Fruit fly (Drosophila melanogaster) whole organism, pupa: ENCODE measurements around the gene bap.

Source experiments
- CG10348 ChIP-seq: fragments of 200-800 bp; sonication (Bioruptor generic); IDR thresholded peaks from 2 replicates; pipeline ENCODE4 v1.3.6; 2022; ENCODE audit warnings: missing biosample characterization, missing genetic modification characterization
- CG12605 ChIP-seq: fragments of 200-800 bp; sonication (Bioruptor generic); IDR thresholded peaks from 2 replicates; pipeline ENCODE4 v1.3.6; 2022; ENCODE audit warnings: missing biosample characterization, missing genetic modification characterization
- CG13204 ChIP-seq: fragments of 200-800 bp; sonication (Bioruptor generic); optimal IDR thresholded peaks from 2 replicates; lab custom pipeline; 2018; ENCODE audit warnings: missing biosample characterization, mild to moderate bottlenecking, missing genetic modification characterization, moderate library complexity
- CG14655 ChIP-seq: fragments of 200-800 bp; sonication (Bioruptor generic); optimal IDR thresholded peaks from 3 replicates; lab custom pipeline; 2017; ENCODE audit warnings: mild to moderate bottlenecking, missing biosample characterization, missing genetic modification reagents, missing genetic modification characterization
- CG15710 ChIP-seq: fragments of 200-800 bp; sonication (Bioruptor generic); optimal IDR thresholded peaks from 2 replicates; lab custom pipeline; 2018; ENCODE audit warnings: missing biosample characterization, mild to moderate bottlenecking, missing genetic modification characterization, moderate library complexity
- CG17806 ChIP-seq: fragments of 200-800 bp; sonication (Bioruptor generic); optimal IDR thresholded peaks from 2 replicates; lab custom pipeline; 2018; ENCODE audit warnings: missing biosample characterization, mild to moderate bottlenecking, missing genetic modification characterization, moderate library complexity
- CG32121 ChIP-seq: fragments of 200-800 bp; sonication (Bioruptor generic); IDR thresholded peaks from 2 replicates; pipeline ENCODE4 v1.3.6; 2022; ENCODE audit warnings: missing biosample characterization, missing genetic modification characterization
- CG34367 ChIP-seq: fragments of 200-800 bp; sonication (Bioruptor generic); optimal IDR thresholded peaks from 2 replicates; lab custom pipeline; 2018; ENCODE audit warnings: missing biosample characterization, mild to moderate bottlenecking, missing genetic modification characterization
- CG4496 ChIP-seq: fragments of 200-800 bp; sonication (Bioruptor generic); IDR thresholded peaks from 3 replicates; pipeline ENCODE4 v1.3.6; 2022; ENCODE audit warnings: missing biosample characterization, missing genetic modification characterization
- CG8159 ChIP-seq: fragments of 200-800 bp; sonication (Bioruptor generic); optimal IDR thresholded peaks from 3 replicates; lab custom pipeline; 2018; ENCODE audit warnings: missing biosample characterization, mild to moderate bottlenecking, missing genetic modification characterization, moderate library complexity
- CG8301 ChIP-seq: fragments of 200-800 bp; sonication (Bioruptor generic); optimal IDR thresholded peaks from 2 replicates; lab custom pipeline; 2018; ENCODE audit warnings: missing biosample characterization, mild to moderate bottlenecking, missing genetic modification characterization
- CG9948 ChIP-seq: fragments of 200-800 bp; sonication (Bioruptor generic); optimal IDR thresholded peaks from 2 replicates; lab custom pipeline; 2018; ENCODE audit warnings: missing biosample characterization, mild to moderate bottlenecking, missing genetic modification characterization, moderate library complexity
- D1 ChIP-seq: fragments of 200-800 bp; sonication (Bioruptor generic); optimal IDR thresholded peaks from 2 replicates; lab custom pipeline; 2018; ENCODE audit warnings: missing biosample characterization, mild to moderate bottlenecking, missing genetic modification characterization, moderate library complexity
- EcR ChIP-seq: fragments of 200-800 bp; sonication (Bioruptor generic); optimal IDR thresholded peaks from 3 replicates; lab custom pipeline; 2019; ENCODE audit warnings: missing biosample characterization, missing genetic modification characterization, mild to moderate bottlenecking, moderate library complexity, missing genetic modification reagents
- Ets98B ChIP-seq: fragments of 200-800 bp; sonication (Bioruptor generic); IDR thresholded peaks from 2 replicates; pipeline ENCODE4 v1.3.6; 2022; ENCODE audit warnings: missing biosample characterization, missing genetic modification characterization
- Pif1A ChIP-seq: fragments of 200-800 bp; sonication (Bioruptor generic); optimal IDR thresholded peaks from 3 replicates; lab custom pipeline; 2016; ENCODE audit warnings: missing biosample characterization, missing genetic modification characterization
- Pif1B ChIP-seq: fragments of 200-800 bp; sonication (Bioruptor generic); optimal IDR thresholded peaks from 3 replicates; lab custom pipeline; 2016; ENCODE audit warnings: missing biosample characterization, missing genetic modification characterization
- Snoo ChIP-seq: fragments of 200-800 bp; sonication (Bioruptor generic); optimal IDR thresholded peaks from 3 replicates; lab custom pipeline; 2017; ENCODE audit warnings: missing biosample characterization, mild to moderate bottlenecking, missing genetic modification characterization, inconsistent platforms
- fd96Ca ChIP-seq: fragments of 200-800 bp; sonication (Bioruptor generic); IDR thresholded peaks from 3 replicates; pipeline ENCODE4 v1.3.6; 2022; ENCODE audit warnings: missing biosample characterization, missing genetic modification characterization
- gl ChIP-seq: fragments of 200-800 bp; sonication (Bioruptor generic); optimal IDR thresholded peaks from 2 replicates; lab custom pipeline; 2018; ENCODE audit warnings: missing biosample characterization, mild to moderate bottlenecking, missing genetic modification characterization
- rn ChIP-seq: fragments of 200-800 bp; sonication (Bioruptor generic); IDR thresholded peaks from 2 replicates; pipeline ENCODE4 v1.3.6; 2022; ENCODE audit warnings: missing biosample characterization, missing genetic modification characterization

The bap gene

dm6 chr3R:21365262-21365661, 23.4 kb upstream of the bap start:
- TF ChIP-seq fd96Ca (GFP tag; lab: Robert Waterston, UW) (no peak; the same call in 2 of the 3 replicates), CG32121 (GFP tag; lab: Robert Waterston, UW) (peak; percentile 91), CG34367 (peak; percentile 90), CG15710 (tag; lab: Kevin White, UChicago) (peak; percentile 97), CG10348 (GFP tag; lab: Robert Waterston, UW) (peak; percentile 92), CG8159 (peak; percentile 96), Pif1A (GFP tag; lab: Kevin White, UChicago) (no peak), Ets98B (GFP tag; lab: Robert Waterston, UW) (peak; percentile 89), Pif1B (GFP tag; lab: Kevin White, UChicago) (peak; percentile 92), gl (tag; lab: Kevin White, UChicago) (peak; percentile 82), CG9948 (tag; lab: Kevin White, UChicago) (peak; percentile 94), EcR (GFP tag; lab: Kevin White, UChicago) (peak; percentile 13), CG4496 (GFP tag; lab: Robert Waterston, UW) (peak; percentile 94), CG13204 (no peak), D1 (tag; lab: Kevin White, UChicago) (no peak), CG17806 (peak; percentile 90), CG8301 (tag; lab: Kevin White, UChicago) (peak; percentile 93), rn (peak; percentile 84), Snoo (tag; lab: Kevin White, UChicago) (peak; percentile 95), CG14655 (GFP tag; lab: Kevin White, UChicago) (no peak), CG12605 (GFP tag; lab: Robert Waterston, UW) (no peak; the same call in 1 of the 2 replicates)
- TF ChIP-seq, all 21 proteins: peak for 15

- TF ChIP-seq EcR (GFP tag; lab: Kevin White, UChicago) = no peak
- TF ChIP-seq Pif1B (GFP tag; lab: Kevin White, UChicago) = no peak
- no peak for TF ChIP-seq gl (tag; lab: Kevin White, UChicago)
- no peak for TF ChIP-seq CG8159
- no peak for TF ChIP-seq Pif1A (GFP tag; lab: Kevin White, UChicago)
- TF ChIP-seq CG10348 (GFP tag; lab: Robert Waterston, UW) = no peak
- no peak for TF ChIP-seq CG4496 (GFP tag; lab: Robert Waterston, UW)
- no peak for TF ChIP-seq CG15710 (tag; lab: Kevin White, UChicago)
- TF ChIP-seq CG12605 (GFP tag; lab: Robert Waterston, UW) = no peak
- no peak for TF ChIP-seq CG8301 (tag; lab: Kevin White, UChicago)
- no peak for TF ChIP-seq D1 (tag; lab: Kevin White, UChicago)
- TF ChIP-seq Snoo (tag; lab: Kevin White, UChicago) = no peak
- no peak for TF ChIP-seq CG9948 (tag; lab: Kevin White, UChicago)
Observed at dm6 chr3R:21368444-21368843, 20.2 kb upstream of the bap start.

dm6 chr3R:21373403-21374326, 15.0 kb upstream of the bap start:
- peak; percentile 31; the same call in 1 of the 3 replicates for TF ChIP-seq CG4496 (GFP tag; lab: Robert Waterston, UW)
- no peak for TF ChIP-seq fd96Ca (GFP tag; lab: Robert Waterston, UW)
- no peak for TF ChIP-seq CG17806
- TF ChIP-seq CG15710 (tag; lab: Kevin White, UChicago) = peak; percentile 28
- TF ChIP-seq, all 21 proteins: peak for 2

- TF ChIP-seq EcR (GFP tag; lab: Kevin White, UChicago) (peak; percentile 62), CG15710 (tag; lab: Kevin White, UChicago) (peak; percentile 15), gl (tag; lab: Kevin White, UChicago) (no peak), CG32121 (GFP tag; lab: Robert Waterston, UW) (peak; percentile 59), CG34367 (no peak), Ets98B (GFP tag; lab: Robert Waterston, UW) (peak; percentile 86), D1 (tag; lab: Kevin White, UChicago) (no peak), CG8159 (peak; percentile 15), Snoo (tag; lab: Kevin White, UChicago) (peak; percentile 62), CG4496 (GFP tag; lab: Robert Waterston, UW) (peak; percentile 80; the same call in 2 of the 3 replicates), CG14655 (GFP tag; lab: Kevin White, UChicago) (no peak), CG10348 (GFP tag; lab: Robert Waterston, UW) (no peak), CG12605 (GFP tag; lab: Robert Waterston, UW) (peak; percentile 65), rn (no peak)
Observed at dm6 chr3R:21376331-21376761, 12.3 kb upstream of the bap start.

dm6 chr3R:21376859-21377607, 11.6 kb upstream of the bap start:
- TF ChIP-seq Snoo (tag; lab: Kevin White, UChicago) (peak; percentile 6), EcR (GFP tag; lab: Kevin White, UChicago) (peak; percentile 12), CG9948 (tag; lab: Kevin White, UChicago) (no peak), D1 (tag; lab: Kevin White, UChicago) (no peak), Ets98B (GFP tag; lab: Robert Waterston, UW) (0 out of 2 replicates have a peak, but pooled peaks have one; percentile 34), CG15710 (tag; lab: Kevin White, UChicago) (peak; percentile 13), CG12605 (GFP tag; lab: Robert Waterston, UW) (peak; percentile 34), CG13204 (no peak), fd96Ca (GFP tag; lab: Robert Waterston, UW) (no peak), CG8301 (tag; lab: Kevin White, UChicago) (no peak), CG4496 (GFP tag; lab: Robert Waterston, UW) (no peak), CG10348 (GFP tag; lab: Robert Waterston, UW) (no peak), CG14655 (GFP tag; lab: Kevin White, UChicago) (no peak)
